Fruit fly (Drosophila melanogaster) whole organism, prepupa: ENCODE measurements around the gene CG32437.

Source experiments
- Blimp-1 ChIP-seq: fragments of 200-800 bp; sonication (Bioruptor generic); optimal IDR thresholded peaks from 3 replicates; lab custom pipeline; 2017; ENCODE audit warnings: missing biosample characterization, missing genetic modification characterization, mild to moderate bottlenecking, moderate library complexity, missing genetic modification reagents
- CG9139 ChIP-seq: fragments of 200-800 bp; sonication (Bioruptor generic); optimal IDR thresholded peaks from 3 replicates; lab custom pipeline; 2017; ENCODE audit warnings: missing biosample characterization, mild to moderate bottlenecking, missing genetic modification characterization
- Eip93F ChIP-seq: fragments of 200-800 bp; sonication (Bioruptor generic); optimal IDR thresholded peaks from 2 replicates; lab custom pipeline; 2016; ENCODE audit warnings: missing biosample characterization, mild to moderate bottlenecking, missing genetic modification characterization
- Lpt ChIP-seq: fragments of 200-800 bp; sonication (Bioruptor generic); optimal IDR thresholded peaks from 3 replicates; lab custom pipeline; 2016; ENCODE audit warnings: missing biosample characterization, missing genetic modification characterization
- esn ChIP-seq: fragments of 200-800 bp; sonication (Bioruptor generic); optimal IDR thresholded peaks from 2 replicates; lab custom pipeline; 2016; ENCODE audit warnings: missing biosample characterization, mild to moderate bottlenecking, missing genetic modification characterization, moderate library complexity
- fd59A ChIP-seq: fragments of 200-800 bp; sonication (Bioruptor generic); optimal IDR thresholded peaks from 2 replicates; lab custom pipeline; 2017; ENCODE audit warnings: missing biosample characterization, mild to moderate bottlenecking, missing genetic modification characterization, missing genetic modification reagents

DNA sequence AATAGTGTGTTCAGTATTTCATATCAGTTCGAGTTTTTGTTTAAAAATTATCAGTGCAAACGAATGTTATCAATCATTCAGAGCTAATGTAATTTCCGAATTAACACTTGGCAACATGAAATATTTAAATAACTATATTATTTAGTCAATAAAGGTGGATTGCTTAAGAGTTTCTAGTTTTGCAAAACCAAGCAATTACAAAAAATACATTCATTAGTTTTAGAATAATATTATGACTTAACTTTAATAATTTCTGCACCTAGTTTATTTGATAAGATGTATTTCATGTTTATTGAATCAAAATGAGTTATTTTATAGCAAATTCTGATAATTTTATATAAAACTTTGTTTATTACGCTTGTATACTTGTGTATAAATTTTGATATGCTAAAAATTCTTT is 26.0 kb downstream of the CG32437 start:
- no peak for TF ChIP-seq esn (GFP tag; lab: Kevin White, UChicago)
- no peak for TF ChIP-seq fd59A (GFP tag; lab: Kevin White, UChicago)
- no peak for TF ChIP-seq CG9139 (GFP tag; lab: Kevin White, UChicago)
- no peak for TF ChIP-seq Blimp-1 (GFP tag; lab: Kevin White, UChicago)
- no peak for TF ChIP-seq Lpt (GFP tag; lab: Kevin White, UChicago)
- no peak for TF ChIP-seq Eip93F
